Worm (Caenorhabditis elegans) whole organism, mixed stage, embryonic: Measurements from ENCODE around the gene rab-35.

Source experiments
- M03D4.4 ChIP-seq: sonication (generic microtip); optimal IDR thresholded peaks from 2 replicates; lab custom pipeline; 2017; ENCODE audit warnings: mild to moderate bottlenecking, missing genetic modification characterization, missing compliant biosample characterization
- bed-3 ChIP-seq: fragments of 200-800 bp; sonication (Bioruptor generic); optimal IDR thresholded peaks from 3 replicates; lab custom pipeline; 2018; ENCODE audit warnings: mild to moderate bottlenecking, missing genetic modification characterization, moderate library complexity, missing compliant biosample characterization
- blmp-1 ChIP-seq: fragments of 150-350 bp; optimal IDR thresholded peaks from 2 replicates; lab custom pipeline; 2014; ENCODE audit warnings: missing biosample characterization, missing genetic modification characterization
- ceh-39 ChIP-seq: fragments of 150-350 bp; optimal IDR thresholded peaks from 2 replicates; lab custom pipeline; 2014; ENCODE audit warnings: missing biosample characterization, missing genetic modification characterization
- ceh-43 ChIP-seq: fragments of 200-800 bp; sonication (Bioruptor generic); optimal IDR thresholded peaks from 2 replicates; lab custom pipeline; 2018; ENCODE audit warnings: mild to moderate bottlenecking, missing genetic modification characterization, moderate library complexity, missing compliant biosample characterization
- ceh-83 ChIP-seq: fragments of 200-800 bp; sonication (Bioruptor generic); optimal IDR thresholded peaks from 2 replicates; lab custom pipeline; 2018; ENCODE audit warnings: mild to moderate bottlenecking, missing genetic modification characterization, missing compliant biosample characterization
- ces-1 ChIP-seq: fragments of 150-350 bp; optimal IDR thresholded peaks from 2 replicates; lab custom pipeline; 2014; ENCODE audit warnings: missing biosample characterization, missing genetic modification reagents, missing genetic modification characterization
- cnd-1 ChIP-seq: fragments of 200-800 bp; sonication (Bioruptor generic); optimal IDR thresholded peaks from 2 replicates; lab custom pipeline; 2018; ENCODE audit warnings: mild to moderate bottlenecking, missing genetic modification characterization, missing compliant biosample characterization
- drap-1 ChIP-seq: fragments of 200-800 bp; sonication (Bioruptor generic); optimal IDR thresholded peaks from 3 replicates; lab custom pipeline; 2018; ENCODE audit warnings: mild to moderate bottlenecking, missing genetic modification characterization, missing compliant biosample characterization
- elt-1 ChIP-seq: sonication (generic microtip); optimal IDR thresholded peaks from 2 replicates; lab custom pipeline; 2017; ENCODE audit warnings: missing genetic modification characterization, mild to moderate bottlenecking, missing compliant biosample characterization, antibody characterized with exemption, moderate library complexity, borderline replicate concordance; ENCODE audit not compliant: insufficient read depth
- elt-3 ChIP-seq: fragments of 150-350 bp; optimal IDR thresholded peaks from 2 replicates; lab custom pipeline; 2014; ENCODE audit warnings: missing biosample characterization, missing genetic modification characterization
- flh-1 ChIP-seq: fragments of 200-800 bp; sonication (Bioruptor generic); optimal IDR thresholded peaks from 2 replicates; lab custom pipeline; 2018; ENCODE audit warnings: mild to moderate bottlenecking, missing genetic modification characterization, moderate library complexity, missing compliant biosample characterization
- ham-2 ChIP-seq: fragments of 200-800 bp; sonication (Bioruptor generic); optimal IDR thresholded peaks from 2 replicates; lab custom pipeline; 2018; ENCODE audit warnings: mild to moderate bottlenecking, missing genetic modification characterization, missing compliant biosample characterization
- lin-13 ChIP-seq: fragments of 150-350 bp; optimal IDR thresholded peaks from 2 replicates; lab custom pipeline; 2014; ENCODE audit warnings: missing biosample characterization, missing genetic modification characterization
- lin-32 ChIP-seq: fragments of 200-800 bp; sonication (Bioruptor generic); optimal IDR thresholded peaks from 2 replicates; lab custom pipeline; 2018; ENCODE audit warnings: mild to moderate bottlenecking, missing genetic modification characterization, missing compliant biosample characterization
- mab-5 ChIP-seq: fragments of 150-350 bp; optimal IDR thresholded peaks from 2 replicates; lab custom pipeline; 2014; ENCODE audit warnings: missing biosample characterization, missing genetic modification characterization
- mep-1 ChIP-seq: fragments of 150-350 bp; optimal IDR thresholded peaks from 2 replicates; lab custom pipeline; 2017; ENCODE audit warnings: missing biosample characterization, missing genetic modification reagents, missing genetic modification characterization, inconsistent platforms
- mls-2 ChIP-seq: sonication (generic microtip); optimal IDR thresholded peaks from 2 replicates; lab custom pipeline; 2016; ENCODE audit warnings: mild to moderate bottlenecking, missing genetic modification characterization, moderate library complexity, missing compliant biosample characterization
- nhr-12 ChIP-seq: fragments of 150-350 bp; optimal IDR thresholded peaks from 2 replicates; lab custom pipeline; 2014; ENCODE audit warnings: missing biosample characterization, missing genetic modification characterization
- nhr-2 ChIP-seq: fragments of 150-350 bp; optimal IDR thresholded peaks from 2 replicates; lab custom pipeline; 2014; ENCODE audit warnings: missing biosample characterization, missing genetic modification characterization
- nhr-237 ChIP-seq: fragments of 150-350 bp; optimal IDR thresholded peaks from 2 replicates; lab custom pipeline; 2014; ENCODE audit warnings: missing biosample characterization, missing genetic modification characterization
- nhr-76 ChIP-seq: sonication (generic microtip); optimal IDR thresholded peaks from 2 replicates; lab custom pipeline; 2017; ENCODE audit warnings: missing biosample characterization, missing genetic modification characterization
- pha-4 ChIP-seq: fragments of 150-350 bp; optimal IDR thresholded peaks from 2 replicates; lab custom pipeline; 2018; ENCODE audit warnings: missing biosample characterization, missing genetic modification reagents, missing genetic modification characterization
- snpc-4 ChIP-seq: fragments of 150-350 bp; optimal IDR thresholded peaks from 2 replicates; lab custom pipeline; 2014; ENCODE audit warnings: missing biosample characterization, missing genetic modification characterization
- sptf-1 ChIP-seq: sonication (generic microtip); optimal IDR thresholded peaks from 2 replicates; lab custom pipeline; 2017; ENCODE audit warnings: mild to moderate bottlenecking, missing genetic modification characterization, moderate library complexity, missing compliant biosample characterization
- tbx-8 ChIP-seq: fragments of 200-800 bp; sonication (Bioruptor generic); optimal IDR thresholded peaks from 2 replicates; lab custom pipeline; 2018; ENCODE audit warnings: mild to moderate bottlenecking, missing genetic modification characterization, moderate library complexity, missing compliant biosample characterization
- unc-120 ChIP-seq: sonication (generic microtip); optimal IDR thresholded peaks from 2 replicates; lab custom pipeline; 2017; ENCODE audit warnings: missing genetic modification characterization, missing compliant biosample characterization; ENCODE audit not compliant: poor library complexity, severe bottlenecking
- unc-39 ChIP-seq: fragments of 150-350 bp; optimal IDR thresholded peaks from 2 replicates; lab custom pipeline; 2014; ENCODE audit warnings: missing biosample characterization, missing genetic modification characterization
- unc-62 ChIP-seq: fragments of 150-350 bp; optimal IDR thresholded peaks from 2 replicates; lab custom pipeline; 2014; ENCODE audit warnings: missing biosample characterization, missing genetic modification reagents, missing genetic modification characterization
- zip-8 ChIP-seq: fragments of 150-350 bp; optimal IDR thresholded peaks from 2 replicates; lab custom pipeline; 2014; ENCODE audit warnings: missing biosample characterization, missing genetic modification characterization
- ztf-11 ChIP-seq: fragments of 150-350 bp; optimal IDR thresholded peaks from 2 replicates; lab custom pipeline; 2014; ENCODE audit warnings: missing biosample characterization, missing genetic modification characterization

The rab-35 gene

DNA sequence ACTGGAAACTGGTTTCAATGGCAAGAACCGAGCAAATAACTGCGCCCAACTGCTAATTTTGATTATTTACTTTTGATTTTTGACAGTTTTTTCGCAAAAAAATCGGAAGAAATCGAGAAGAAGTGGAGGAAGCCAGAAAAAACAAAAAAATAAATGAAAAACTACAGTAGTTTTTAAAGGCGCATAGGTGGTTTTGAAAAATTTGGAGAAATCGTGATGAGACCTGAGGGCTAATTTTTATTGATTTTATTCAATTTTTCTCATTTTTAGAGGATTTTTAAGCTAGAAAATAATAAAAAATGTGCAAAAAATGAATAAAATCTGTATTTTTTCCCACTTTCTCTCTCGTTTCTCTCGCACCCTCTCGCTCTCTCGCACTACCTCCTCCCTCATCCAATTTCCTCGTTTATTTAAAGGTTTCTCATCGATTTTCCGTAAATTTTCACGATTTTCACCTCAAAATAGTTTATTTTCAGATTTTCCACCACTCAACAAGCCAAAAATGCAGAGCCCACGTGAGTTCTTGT, 36.7 kb downstream of the rab-35 start, which contains the start of gene Y47D3A.20:
Gene Y47D3A.20, plus strand, starts transcription at position 477 of the 527 bp plus-strand sequence.
- TF ChIP-seq tbx-8 (GFP tag; lab: Kevin White, UChicago) = no peak
- peak; percentile 41 for TF ChIP-seq ces-1 (GFP tag; lab: Kevin White, UChicago)

ce11 chrIII:11270795-11271194, 40.6 kb downstream of the rab-35 start, which contains the start of gene obr-1:
obr-1 (minus strand) TSS chrIII:11270895.
- TF ChIP-seq pha-4 (tag; lab: Kevin White, UChicago) (no peak), elt-1 (tag; lab: Kevin White, UChicago) (no peak), blmp-1 (tag; lab: Kevin White, UChicago) (no peak), sptf-1 (tag; lab: Kevin White, UChicago) (no peak), ceh-83 (GFP tag; lab: Kevin White, UChicago) (no peak), ztf-11 (tag; lab: Kevin White, UChicago) (no peak), ceh-39 (no peak), lin-32 (GFP tag; lab: Kevin White, UChicago) (no peak), mep-1 (tag; lab: Kevin White, UChicago) (no peak)

- TF ChIP-seq ces-1 (GFP tag; lab: Kevin White, UChicago) (no peak), zip-8 (no peak), bed-3 (GFP tag; lab: Kevin White, UChicago) (no peak), ceh-83 (GFP tag; lab: Kevin White, UChicago) (no peak), nhr-2 (tag; lab: Kevin White, UChicago) (no peak), drap-1 (GFP tag; lab: Kevin White, UChicago) (no peak), lin-32 (GFP tag; lab: Kevin White, UChicago) (no peak), flh-1 (GFP tag; lab: Kevin White, UChicago) (no peak), unc-39 (tag; lab: Kevin White, UChicago) (no peak), nhr-237 (no peak), mls-2 (no peak), mab-5 (tag; lab: Kevin White, UChicago) (no peak), ceh-39 (no peak), nhr-12 (tag; lab: Kevin White, UChicago) (no peak), ztf-11 (tag; lab: Kevin White, UChicago) (no peak), pha-4 (tag; lab: Kevin White, UChicago) (no peak), unc-62 (no peak), snpc-4 (tag; lab: Kevin White, UChicago) (no peak)
- TF ChIP-seq, all 35 proteins: peak for 0
Measured at ce11 chrIII:11269206-11269605, 42.2 kb downstream of the rab-35 start.

ce11 chrIII:11268532-11268931, 42.8 kb downstream of the rab-35 start:
- TF ChIP-seq mls-2 (no peak), unc-120 (tag; lab: Kevin White, UChicago) (no peak), pha-4 (tag; lab: Kevin White, UChicago) (no peak), cnd-1 (no peak), elt-3 (tag; lab: Kevin White, UChicago) (no peak), ham-2 (GFP tag; lab: Kevin White, UChicago) (no peak), snpc-4 (tag; lab: Kevin White, UChicago) (no peak), sptf-1 (tag; lab: Kevin White, UChicago) (no peak), blmp-1 (tag; lab: Kevin White, UChicago) (no peak), ztf-11 (tag; lab: Kevin White, UChicago) (no peak), unc-39 (tag; lab: Kevin White, UChicago) (no peak), unc-62 (no peak), ces-1 (GFP tag; lab: Kevin White, UChicago) (no peak), M03D4.4 (tag; lab: Kevin White, UChicago) (no peak), nhr-237 (no peak), lin-13 (tag; lab: Kevin White, UChicago) (no peak), lin-32 (GFP tag; lab: Kevin White, UChicago) (no peak), nhr-76 (tag; lab: Kevin White, UChicago) (no peak), zip-8 (no peak)

DNA sequence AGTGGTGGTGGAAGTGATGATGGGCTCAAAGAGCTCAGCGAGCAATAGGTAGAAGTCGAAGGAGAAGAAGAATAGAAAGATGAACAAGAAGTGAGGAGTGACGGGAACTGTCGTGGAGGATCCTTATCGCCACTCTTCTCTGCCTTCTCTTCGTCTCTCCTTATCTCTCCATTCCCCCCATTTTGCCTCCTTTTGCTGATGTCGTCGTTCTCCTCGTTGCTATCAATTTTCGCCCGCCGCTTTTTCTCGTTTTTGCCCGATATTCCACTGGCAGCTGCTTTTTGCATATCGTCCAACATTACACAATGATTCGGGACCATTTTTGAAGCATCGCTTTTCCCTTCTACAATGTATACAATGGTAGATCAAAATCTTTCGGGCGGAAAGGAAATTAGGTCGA, 44.0 kb downstream of the rab-35 start:
- TF ChIP-seq ceh-43 (no peak), mab-5 (tag; lab: Kevin White, UChicago) (no peak), tbx-8 (GFP tag; lab: Kevin White, UChicago) (no peak), nhr-12 (tag; lab: Kevin White, UChicago) (no peak), elt-1 (tag; lab: Kevin White, UChicago) (peak; percentile 80)
